Worm (Caenorhabditis elegans) whole organism, L2 larva: ENCODE measurements around the gene C27A7.8.

Experiments
- R02D3.7 ChIP-seq: fragments of 150-350 bp; optimal IDR thresholded peaks from 2 replicates; lab custom pipeline; 2014; ENCODE audit warnings: missing biosample characterization, missing genetic modification characterization
- ZK546.5 ChIP-seq: sonication (generic microtip); optimal IDR thresholded peaks from 2 replicates; lab custom pipeline; 2017; ENCODE audit warnings: missing biosample characterization, missing genetic modification characterization
- alr-1 ChIP-seq: fragments of 150-350 bp; optimal IDR thresholded peaks from 2 replicates; lab custom pipeline; 2014; ENCODE audit warnings: missing biosample characterization, missing genetic modification characterization
- aly-2 ChIP-seq: fragments of 150-350 bp; optimal IDR thresholded peaks from 2 replicates; lab custom pipeline; 2014; ENCODE audit warnings: missing biosample characterization, missing genetic modification characterization
- ama-1 ChIP-seq: fragments of 150-350 bp; optimal IDR thresholded peaks from 2 replicates; lab custom pipeline; 2018; ENCODE audit warnings: inconsistent platforms
- elt-1 ChIP-seq: fragments of 150-350 bp; optimal IDR thresholded peaks from 2 replicates; lab custom pipeline; 2014; ENCODE audit warnings: missing biosample characterization, missing genetic modification characterization
- mdl-1 ChIP-seq, 2 experiments: fragments of 150-350 bp in 1 of 2; sonication (generic microtip) in 1 of 2; optimal IDR thresholded peaks; 2 replicates each; lab custom pipeline; 2017; ENCODE audit warnings: missing biosample characterization in 2 of 2, missing genetic modification characterization in 2 of 2
- nhr-21 ChIP-seq: fragments of 150-350 bp; optimal IDR thresholded peaks from 2 replicates; lab custom pipeline; 2014; ENCODE audit warnings: missing biosample characterization, missing genetic modification characterization
- nhr-6 ChIP-seq: fragments of 150-350 bp; optimal IDR thresholded peaks from 2 replicates; lab custom pipeline; 2014; ENCODE audit warnings: missing biosample characterization, missing genetic modification characterization
- nhr-77 ChIP-seq: fragments of 150-350 bp; optimal IDR thresholded peaks from 2 replicates; lab custom pipeline; 2014; ENCODE audit warnings: missing biosample characterization, missing genetic modification characterization
- sem-4 ChIP-seq: fragments of 150-350 bp; optimal IDR thresholded peaks from 2 replicates; lab custom pipeline; 2014; ENCODE audit warnings: missing biosample characterization, missing genetic modification reagents, missing genetic modification characterization
- skn-1 ChIP-seq: sonication (generic microtip); optimal IDR thresholded peaks from 2 replicates; lab custom pipeline; 2017; ENCODE audit warnings: missing biosample characterization, missing genetic modification characterization
- unc-62 ChIP-seq: fragments of 150-350 bp; optimal IDR thresholded peaks from 2 replicates; lab custom pipeline; 2014; ENCODE audit warnings: missing biosample characterization, missing genetic modification reagents, missing genetic modification characterization
- ztf-11 ChIP-seq: sonication (generic microtip); optimal IDR thresholded peaks from 2 replicates; lab custom pipeline; 2017; ENCODE audit warnings: missing biosample characterization, missing genetic modification characterization

ce11 chrV:12111452-12111851 lies 41.5 kb upstream of the C27A7.8 start, which contains the start of gene lhpp-1:
- TF ChIP-seq R02D3.7 (tag; lab: Kevin White, UChicago) (no peak), elt-1 (no peak), aly-2 (no peak), ama-1 (lab: Kevin White, UChicago) (no peak), ztf-11 (tag; lab: Kevin White, UChicago) (no peak), sem-4 (tag; lab: Kevin White, UChicago) (no peak), nhr-6 (tag; lab: Kevin White, UChicago) (no peak), mdl-1 (tag; optimal IDR thresholded peaks at IDR 0.05; lab: Kevin White, UChicago) (no peak), skn-1 (tag; lab: Kevin White, UChicago) (no peak), ZK546.5 (tag; lab: Kevin White, UChicago) (no peak), nhr-21 (no peak), unc-62 (GFP tag; lab: Kevin White, UChicago) (no peak), nhr-77 (tag; lab: Kevin White, UChicago) (no peak), alr-1 (no peak)
